Worm (Caenorhabditis elegans) whole organism, L4 larva: Measurements from ENCODE around the gene Y75B8A.8.

Experiments
- madf-5 ChIP-seq, 2 experiments: fragments of 200-800 bp; sonication (Bioruptor generic); IDR thresholded peaks; 2 replicates each; pipeline ENCODE4 v1.3.6; 2022; ENCODE audit warnings: missing compliant biosample characterization in 2 of 2, missing genetic modification characterization in 2 of 2
- tag-97 ChIP-seq: fragments of 200-800 bp; sonication (Bioruptor generic); IDR thresholded peaks from 2 replicates; pipeline ENCODE4 v1.3.6; 2022; ENCODE audit warnings: missing genetic modification characterization, missing compliant biosample characterization
- unc-39 ChIP-seq: sonication (generic microtip); optimal IDR thresholded peaks from 2 replicates; lab custom pipeline; 2017; ENCODE audit warnings: missing biosample characterization, missing genetic modification characterization

DNA sequence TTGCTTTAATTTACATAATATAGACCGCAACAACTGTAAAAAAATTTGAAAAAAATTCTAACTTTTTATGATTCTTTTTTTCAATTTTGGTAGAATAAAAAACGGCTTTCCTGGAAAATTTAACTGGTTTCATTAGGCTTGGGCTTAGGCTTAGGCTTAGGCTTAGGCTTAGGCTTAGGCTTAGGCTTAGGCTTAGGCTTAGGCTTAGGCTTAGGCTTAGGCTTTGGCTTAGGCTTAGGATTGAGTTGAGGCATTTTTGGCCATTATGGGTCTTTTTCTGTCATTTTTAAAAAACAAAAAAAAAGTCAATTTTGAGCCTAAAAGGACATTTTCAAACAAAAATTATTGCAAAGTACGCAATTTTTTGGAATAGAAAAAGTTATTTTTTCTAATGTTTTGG is 16.8 kb upstream of the Y75B8A.8 start:
- TF ChIP-seq tag-97 (GFP tag; lab: Robert Waterston, UW) (no peak), madf-5 (GFP tag; IDR thresholded peaks at IDR 0.05; lab: Robert Waterston, UW) (no peak), unc-39 (no peak)
